Fruit fly (Drosophila melanogaster): ENCODE measurements around the gene Pp4-19C.

dm6 chrX:20468192-20468591 lies 44.4 kb upstream of the Pp4-19C start:
- TF ChIP-seq Rel (GFP tag; optimal IDR thresholded peaks at IDR 0.05) (no peak), Rel (tag; optimal IDR thresholded peaks at IDR 0.05) (no peak), lola (GFP tag; optimal IDR thresholded peaks at IDR 0.05) (no peak), OdsH (GFP tag; optimal IDR thresholded peaks at IDR 0.05) (no peak), N (GFP tag; optimal IDR thresholded peaks at IDR 0.05) (no peak), psq (GFP tag; optimal IDR thresholded peaks at IDR 0.05) (no peak), br (GFP tag; optimal IDR thresholded peaks at IDR 0.05) (no peak), CG9705 (GFP tag; optimal IDR thresholded peaks at IDR 0.05) (no peak), Hr78 (GFP tag; optimal IDR thresholded peaks at IDR 0.05) (no peak), h (GFP tag; optimal IDR thresholded peaks at IDR 0.05) (no peak), jim (GFP tag; optimal IDR thresholded peaks at IDR 0.05) (no peak), ey (GFP tag; optimal IDR thresholded peaks at IDR 0.05) (no peak), Jra (GFP tag; optimal IDR thresholded peaks at IDR 0.05) (no peak), Dfd (GFP tag; optimal IDR thresholded peaks at IDR 0.05) (no peak)
